Worm (Caenorhabditis elegans) whole organism, mixed stage, embryonic: ENCODE measurements around the gene Y38E10A.17.
"Not testable (repeated sequence)": the region's sequence is repeated elsewhere in the genome, so short reads cannot be mapped to it uniquely, and the experiment has no call there.

ENCODE experiments used
- bed-3 ChIP-seq: fragments of 200-800 bp; sonication (Bioruptor generic); optimal IDR thresholded peaks from 3 replicates; lab custom pipeline; 2018; ENCODE audit warnings: mild to moderate bottlenecking, missing genetic modification characterization, moderate library complexity, missing compliant biosample characterization
- blmp-1 ChIP-seq: fragments of 150-350 bp; optimal IDR thresholded peaks from 2 replicates; lab custom pipeline; 2014; ENCODE audit warnings: missing biosample characterization, missing genetic modification characterization
- ceh-39 ChIP-seq: fragments of 150-350 bp; optimal IDR thresholded peaks from 2 replicates; lab custom pipeline; 2014; ENCODE audit warnings: missing biosample characterization, missing genetic modification characterization
- ceh-83 ChIP-seq: fragments of 200-800 bp; sonication (Bioruptor generic); optimal IDR thresholded peaks from 2 replicates; lab custom pipeline; 2018; ENCODE audit warnings: mild to moderate bottlenecking, missing genetic modification characterization, missing compliant biosample characterization
- cnd-1 ChIP-seq: fragments of 200-800 bp; sonication (Bioruptor generic); optimal IDR thresholded peaks from 2 replicates; lab custom pipeline; 2018; ENCODE audit warnings: mild to moderate bottlenecking, missing genetic modification characterization, missing compliant biosample characterization
- drap-1 ChIP-seq: fragments of 200-800 bp; sonication (Bioruptor generic); optimal IDR thresholded peaks from 3 replicates; lab custom pipeline; 2018; ENCODE audit warnings: mild to moderate bottlenecking, missing genetic modification characterization, missing compliant biosample characterization
- elt-1 ChIP-seq: sonication (generic microtip); optimal IDR thresholded peaks from 2 replicates; lab custom pipeline; 2017; ENCODE audit warnings: missing genetic modification characterization, mild to moderate bottlenecking, missing compliant biosample characterization, antibody characterized with exemption, moderate library complexity, borderline replicate concordance; ENCODE audit not compliant: insufficient read depth
- elt-3 ChIP-seq: fragments of 150-350 bp; optimal IDR thresholded peaks from 2 replicates; lab custom pipeline; 2014; ENCODE audit warnings: missing biosample characterization, missing genetic modification characterization
- ham-2 ChIP-seq: fragments of 200-800 bp; sonication (Bioruptor generic); optimal IDR thresholded peaks from 2 replicates; lab custom pipeline; 2018; ENCODE audit warnings: mild to moderate bottlenecking, missing genetic modification characterization, missing compliant biosample characterization
- hlh-1 ChIP-seq: fragments of 150-350 bp; optimal IDR thresholded peaks from 2 replicates; lab custom pipeline; 2014; ENCODE audit warnings: missing biosample characterization, missing genetic modification reagents, missing genetic modification characterization
- lin-32 ChIP-seq: fragments of 200-800 bp; sonication (Bioruptor generic); optimal IDR thresholded peaks from 2 replicates; lab custom pipeline; 2018; ENCODE audit warnings: mild to moderate bottlenecking, missing genetic modification characterization, missing compliant biosample characterization
- mab-5 ChIP-seq: fragments of 150-350 bp; optimal IDR thresholded peaks from 2 replicates; lab custom pipeline; 2014; ENCODE audit warnings: missing biosample characterization, missing genetic modification characterization
- mep-1 ChIP-seq: fragments of 150-350 bp; optimal IDR thresholded peaks from 2 replicates; lab custom pipeline; 2017; ENCODE audit warnings: missing biosample characterization, missing genetic modification reagents, missing genetic modification characterization, inconsistent platforms
- mls-2 ChIP-seq: sonication (generic microtip); optimal IDR thresholded peaks from 2 replicates; lab custom pipeline; 2016; ENCODE audit warnings: mild to moderate bottlenecking, missing genetic modification characterization, moderate library complexity, missing compliant biosample characterization
- nhr-2 ChIP-seq: fragments of 150-350 bp; optimal IDR thresholded peaks from 2 replicates; lab custom pipeline; 2014; ENCODE audit warnings: missing biosample characterization, missing genetic modification characterization
- nhr-237 ChIP-seq: fragments of 150-350 bp; optimal IDR thresholded peaks from 2 replicates; lab custom pipeline; 2014; ENCODE audit warnings: missing biosample characterization, missing genetic modification characterization
- nhr-28 ChIP-seq: fragments of 150-350 bp; optimal IDR thresholded peaks from 2 replicates; lab custom pipeline; 2014; ENCODE audit warnings: missing biosample characterization, missing genetic modification characterization
- sem-2 ChIP-seq: fragments of 200-800 bp; sonication (Bioruptor generic); optimal IDR thresholded peaks from 2 replicates; lab custom pipeline; 2018; ENCODE audit warnings: mild to moderate bottlenecking, missing genetic modification characterization, missing compliant biosample characterization
- sptf-1 ChIP-seq: sonication (generic microtip); optimal IDR thresholded peaks from 2 replicates; lab custom pipeline; 2017; ENCODE audit warnings: mild to moderate bottlenecking, missing genetic modification characterization, moderate library complexity, missing compliant biosample characterization
- unc-120 ChIP-seq: sonication (generic microtip); optimal IDR thresholded peaks from 2 replicates; lab custom pipeline; 2017; ENCODE audit warnings: missing genetic modification characterization, missing compliant biosample characterization; ENCODE audit not compliant: poor library complexity, severe bottlenecking
- unc-39 ChIP-seq: fragments of 150-350 bp; optimal IDR thresholded peaks from 2 replicates; lab custom pipeline; 2014; ENCODE audit warnings: missing biosample characterization, missing genetic modification characterization
- unc-62 ChIP-seq: fragments of 150-350 bp; optimal IDR thresholded peaks from 2 replicates; lab custom pipeline; 2014; ENCODE audit warnings: missing biosample characterization, missing genetic modification reagents, missing genetic modification characterization
- zip-8 ChIP-seq: fragments of 150-350 bp; optimal IDR thresholded peaks from 2 replicates; lab custom pipeline; 2014; ENCODE audit warnings: missing biosample characterization, missing genetic modification characterization
- ztf-11 ChIP-seq: fragments of 150-350 bp; optimal IDR thresholded peaks from 2 replicates; lab custom pipeline; 2014; ENCODE audit warnings: missing biosample characterization, missing genetic modification characterization

The Y38E10A.17 gene

DNA sequence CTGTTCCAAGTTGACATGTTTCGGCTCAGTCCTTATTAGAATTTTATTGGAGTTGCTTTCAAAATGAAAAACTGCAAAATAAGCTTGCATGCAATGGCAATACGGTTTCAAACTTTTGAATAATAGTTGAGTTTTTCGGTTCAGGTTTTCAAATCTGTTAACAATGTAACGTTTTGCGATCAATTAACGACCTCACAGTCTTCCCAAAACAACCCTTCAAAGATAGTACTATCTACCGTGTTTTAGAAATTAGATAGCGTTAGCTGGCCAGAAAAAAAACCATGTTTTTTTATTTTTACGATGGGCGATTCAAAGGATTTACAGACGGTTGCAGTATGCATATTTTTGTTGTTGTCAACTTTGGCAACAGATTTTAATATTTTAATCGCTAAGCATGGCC lies 3.7 kb downstream of the Y38E10A.17 start, which contains the start of gene Y38E10A.34:
Gene Y38E10A.34 (plus strand): TSS at position 301 of the 400 bp plus-strand sequence.
- TF ChIP-seq lin-32: no peak
- no peak for TF ChIP-seq mls-2 (tag; lab: Kevin White, UChicago)
- no peak for TF ChIP-seq sptf-1 (tag; lab: Kevin White, UChicago)
- no peak for TF ChIP-seq hlh-1 (tag; lab: Kevin White, UChicago)
- no peak for TF ChIP-seq cnd-1
- no peak for TF ChIP-seq nhr-237 (tag; lab: Kevin White, UChicago)
- no peak for TF ChIP-seq unc-39 (tag; lab: Kevin White, UChicago)
- TF ChIP-seq nhr-2 (tag; lab: Kevin White, UChicago): no peak

DNA sequence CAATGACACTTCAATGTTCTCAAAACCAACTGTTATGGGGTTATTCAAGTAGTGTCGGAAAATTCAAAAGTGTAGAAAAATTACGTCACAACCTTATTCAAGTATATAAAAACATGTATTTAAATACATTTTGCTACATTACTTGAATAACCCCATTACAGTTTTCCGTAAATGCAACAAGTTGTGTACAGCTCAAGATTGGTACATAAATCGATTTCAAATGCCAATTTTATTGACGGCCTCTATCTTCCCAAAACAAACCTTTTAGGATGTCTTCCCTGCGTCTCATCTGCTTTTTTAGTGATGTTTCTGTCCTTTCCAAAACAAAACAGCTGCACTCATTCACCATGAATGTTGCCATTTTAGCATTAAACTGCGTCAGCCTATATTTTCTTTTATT lies 5.2 kb downstream of the Y38E10A.17 start, which contains the start of gene Y38E10A.28:
Gene Y38E10A.28 (plus strand): TSS at position 301 of the 400 bp plus-strand sequence.
- TF ChIP-seq nhr-28 (tag; lab: Kevin White, UChicago): no peak
- TF ChIP-seq drap-1 (GFP tag; lab: Kevin White, UChicago): no peak
- no peak for TF ChIP-seq mab-5 (tag; lab: Kevin White, UChicago)
- no peak for TF ChIP-seq unc-62 (GFP tag; lab: Kevin White, UChicago)
- no peak for TF ChIP-seq nhr-2 (tag; lab: Kevin White, UChicago)

DNA sequence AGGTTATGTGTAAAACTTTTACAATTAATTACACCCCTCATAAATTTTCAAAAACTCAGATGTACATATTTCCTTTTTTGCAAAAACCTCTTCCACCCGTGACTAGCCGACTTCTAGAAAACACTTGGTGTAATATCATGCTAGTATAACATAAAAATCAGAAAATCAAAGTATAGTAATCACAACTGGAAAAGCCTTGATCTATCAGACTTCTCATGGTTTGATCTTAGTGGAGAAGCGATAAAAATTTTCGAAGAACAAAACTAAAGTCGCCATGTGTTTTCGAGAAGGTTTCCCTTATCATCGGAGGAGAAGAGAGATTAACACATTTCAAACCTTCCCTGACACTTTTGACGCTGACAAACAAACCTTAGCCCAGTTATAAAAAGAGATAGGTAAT lies 6.0 kb downstream of the Y38E10A.17 start, which contains the start of gene nspe-5:
Gene nspe-5 (plus strand): TSS at position 301 of the 400 bp plus-strand sequence.
- TF ChIP-seq mep-1 (tag; lab: Kevin White, UChicago) (no peak), elt-1 (tag; lab: Kevin White, UChicago) (no peak), blmp-1 (tag; lab: Kevin White, UChicago) (no peak), elt-3 (no peak), drap-1 (GFP tag; lab: Kevin White, UChicago) (no peak), unc-120 (tag; lab: Kevin White, UChicago) (no peak), sptf-1 (tag; lab: Kevin White, UChicago) (no peak), unc-39 (tag; lab: Kevin White, UChicago) (no peak), bed-3 (GFP tag; lab: Kevin White, UChicago) (no peak), mab-5 (tag; lab: Kevin White, UChicago) (no peak), nhr-2 (tag; lab: Kevin White, UChicago) (no peak), hlh-1 (tag; lab: Kevin White, UChicago) (no peak), lin-32 (no peak)
- TF ChIP-seq, all 35 proteins: peak for 0

DNA sequence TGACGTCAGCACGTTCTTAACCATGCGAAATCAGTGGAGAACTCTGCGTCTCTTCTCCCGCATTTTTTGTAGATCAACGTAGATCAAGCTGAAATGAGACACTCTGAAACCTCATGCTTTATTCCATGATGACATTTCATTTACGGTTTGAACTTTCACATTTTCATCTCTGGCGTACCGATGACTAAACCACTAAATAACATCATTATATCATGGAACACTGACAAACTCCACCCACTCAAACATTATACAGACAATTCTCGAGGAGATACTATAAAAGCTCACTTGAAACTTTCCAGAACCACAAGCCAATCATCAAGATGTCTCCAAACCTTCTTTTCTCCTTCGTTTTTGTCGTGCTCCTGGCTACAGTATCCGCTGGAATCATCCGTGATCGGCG lies 7.7 kb downstream of the Y38E10A.17 start, which contains the start of gene nspe-7:
Gene nspe-7 (plus strand): TSS at position 301 of the 400 bp plus-strand sequence.
- no peak for TF ChIP-seq ceh-39 (tag; lab: Kevin White, UChicago)
- TF ChIP-seq mls-2 (tag; lab: Kevin White, UChicago): no peak
- TF ChIP-seq ham-2: no peak
- no peak for TF ChIP-seq zip-8 (tag; lab: Kevin White, UChicago)
- no peak for TF ChIP-seq nhr-237 (tag; lab: Kevin White, UChicago)
- no peak for TF ChIP-seq cnd-1
- TF ChIP-seq sem-2 (GFP tag; lab: Kevin White, UChicago): no peak
- TF ChIP-seq nhr-2 (tag; lab: Kevin White, UChicago): no peak
- no peak for TF ChIP-seq mep-1 (tag; lab: Kevin White, UChicago)

DNA sequence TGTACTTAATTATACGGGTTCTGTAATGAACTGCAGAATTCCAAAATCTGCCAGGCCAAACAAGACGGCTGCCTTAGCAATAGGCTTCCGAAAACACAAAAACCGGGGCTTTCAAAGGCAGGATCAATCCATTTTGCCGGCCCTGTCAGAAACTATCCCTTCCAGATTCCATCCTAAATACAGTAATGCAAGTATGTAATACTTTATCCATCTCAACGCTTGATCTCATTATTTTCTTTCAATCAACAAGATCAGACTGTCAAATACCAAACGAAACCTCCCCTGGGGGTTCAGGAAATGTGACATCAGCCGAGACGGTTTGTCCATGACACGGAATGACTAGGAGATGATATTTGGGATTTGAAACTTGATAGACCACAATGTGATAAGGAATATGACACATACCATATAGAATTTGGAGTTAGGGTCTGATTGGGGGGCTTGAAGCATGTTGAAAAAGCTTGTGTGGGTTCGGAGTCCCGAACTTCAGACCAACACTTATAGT lies 8.4 kb downstream of the Y38E10A.17 start:
- TF ChIP-seq mab-5 (tag; lab: Kevin White, UChicago) (no peak), drap-1 (GFP tag; lab: Kevin White, UChicago) (no peak), lin-32 (no peak)

DNA sequence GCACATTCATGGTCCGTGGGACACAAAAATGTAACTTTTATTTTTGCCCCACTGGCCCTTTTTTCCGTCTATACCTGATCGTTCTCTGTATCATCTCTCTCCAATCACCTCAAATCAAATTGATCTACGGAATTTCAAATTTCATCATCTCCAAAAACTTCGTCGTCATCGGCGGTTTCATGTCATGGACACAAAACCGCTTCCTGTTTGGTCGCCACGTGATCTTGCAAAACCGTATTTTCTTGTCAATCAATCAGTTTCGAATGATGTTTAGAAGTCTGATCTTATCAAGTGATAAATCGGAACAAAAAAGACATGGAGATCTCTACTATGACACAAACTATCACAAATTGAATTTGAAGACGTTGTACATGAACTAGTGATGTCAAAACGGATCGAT lies 8.9 kb downstream of the Y38E10A.17 start:
- TF ChIP-seq unc-62 (GFP tag; lab: Kevin White, UChicago): no peak
- no peak for TF ChIP-seq ham-2
- no peak for TF ChIP-seq nhr-2 (tag; lab: Kevin White, UChicago)
- no peak for TF ChIP-seq ceh-83 (GFP tag; lab: Kevin White, UChicago)
- no peak for TF ChIP-seq ceh-39 (tag; lab: Kevin White, UChicago)
- TF ChIP-seq unc-39 (tag; lab: Kevin White, UChicago): no peak

DNA sequence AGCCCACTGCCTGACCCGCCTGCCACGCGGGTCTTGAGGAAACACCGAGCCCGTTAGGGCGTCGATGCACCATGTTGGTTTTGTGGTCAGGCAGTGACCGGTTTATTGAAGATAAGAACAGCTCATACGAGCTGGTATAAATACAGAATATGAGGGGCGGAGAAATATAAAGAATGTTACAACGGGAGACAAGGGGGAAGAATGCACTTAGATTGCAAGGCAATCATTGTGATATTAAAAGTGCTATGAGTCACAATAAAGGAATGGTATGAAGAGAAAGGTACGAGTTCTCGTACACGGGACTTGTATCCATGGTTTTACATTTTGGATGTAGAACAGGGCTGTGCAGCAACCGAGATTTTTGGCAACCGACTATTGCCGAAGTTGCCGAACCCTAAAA lies 10.2 kb downstream of the Y38E10A.17 start, which contains the start of gene Y38E10A.14:
Gene Y38E10A.14 (minus strand): TSS at position 101 of the 400 bp plus-strand sequence.
- TF ChIP-seq ceh-39 (tag; lab: Kevin White, UChicago); hlh-1 (tag; lab: Kevin White, UChicago); ztf-11: not testable (repeated sequence)
